Fruit fly (Drosophila melanogaster): Measurements from ENCODE around the gene CG6184.

Gene CG6184

dm6 chr3R:19671223-19671991, 13.7 kb upstream of the CG6184 start, which contains the start of gene Naam (continued):
- TF ChIP-seq CG4328 (GFP tag; optimal IDR thresholded peaks at IDR 0.05): peak; percentile 39
- TF ChIP-seq esg (GFP tag; conservative IDR thresholded peaks at IDR 0.05): 0 out of 2 replicates have a peak, but pooled peaks have one; percentile 15
- no peak for TF ChIP-seq ftz-f1 (GFP tag; optimal IDR thresholded peaks at IDR 0.05)
- TF ChIP-seq CG4730 (GFP tag; IDR thresholded peaks at IDR 0.05): 0 out of 2 replicates have a peak, but pooled peaks have one; percentile 33
- TF ChIP-seq Gsc (GFP tag; IDR thresholded peaks at IDR 0.05): no peak
- peak; percentile 41 for TF ChIP-seq CG17802 (tag; optimal IDR thresholded peaks at IDR 0.05)
- no peak for TF ChIP-seq lola (GFP tag; optimal IDR thresholded peaks at IDR 0.05)
- no peak for TF ChIP-seq Hr39 (optimal IDR thresholded peaks at IDR 0.05)
- peak; percentile 90 for TF ChIP-seq Rfx (GFP tag; IDR thresholded peaks at IDR 0.05)
- peak; percentile 53; the same call in 2 of the 3 replicates for TF ChIP-seq CG2889 (GFP tag; IDR thresholded peaks at IDR 0.05)
- TF ChIP-seq trem (tag; optimal IDR thresholded peaks at IDR 0.05): peak; percentile 35
- peak; percentile 76 for TF ChIP-seq tgo (GFP tag; IDR thresholded peaks at IDR 0.05)
- peak; percentile 38 for TF ChIP-seq BtbVII (GFP tag; optimal IDR thresholded peaks at IDR 0.05)
- peak; percentile 91 for TF ChIP-seq Hmr (GFP tag; optimal IDR thresholded peaks at IDR 0.05)
- peak; percentile 95 for TF ChIP-seq Ets65A (GFP tag)
- 0 out of 2 replicates have a peak, but pooled peaks have one; percentile 24 for TF ChIP-seq CG8765 (GFP tag; IDR thresholded peaks at IDR 0.05)
- no peak for TF ChIP-seq hbn (GFP tag; IDR thresholded peaks at IDR 0.05; ENCODE audit: partially characterized antibody)
- peak; percentile 67 for TF ChIP-seq E2f1 (GFP tag; IDR thresholded peaks at IDR 0.05)
- no peak for TF ChIP-seq toy (GFP tag; IDR thresholded peaks at IDR 0.05)
- peak; percentile 36 for TF ChIP-seq CG5245 (GFP tag; optimal IDR thresholded peaks at IDR 0.05)
- TF ChIP-seq CG43689 (GFP tag; IDR thresholded peaks at IDR 0.05): no peak
- TF ChIP-seq CG13424 (tag; optimal IDR thresholded peaks at IDR 0.05): peak; percentile 70
- peak; percentile 39 for TF ChIP-seq CG13775 (GFP tag; optimal IDR thresholded peaks at IDR 0.05)
- peak; percentile 55 for TF ChIP-seq CG9817 (tag; optimal IDR thresholded peaks at IDR 0.05)
- TF ChIP-seq CG9876 (GFP tag; optimal IDR thresholded peaks at IDR 0.05): peak; percentile 32
- TF ChIP-seq CG15479 (GFP tag; optimal IDR thresholded peaks at IDR 0.05): no peak
- TF ChIP-seq sd (tag; optimal IDR thresholded peaks at IDR 0.05): peak; percentile 75
- TF ChIP-seq Vsx1 (GFP tag; optimal IDR thresholded peaks at IDR 0.05): peak; percentile 47
- TF ChIP-seq ap (GFP tag; IDR thresholded peaks at IDR 0.05): peak; percentile 71
- TF ChIP-seq pum (GFP tag; optimal IDR thresholded peaks at IDR 0.05): peak; percentile 61
- peak; percentile 50 to 69 for TF ChIP-seq chif (GFP tag; optimal IDR thresholded peaks at IDR 0.05)
- TF ChIP-seq CG7928 (GFP tag; optimal IDR thresholded peaks at IDR 0.05): peak; percentile 60
- TF ChIP-seq Trl (optimal IDR thresholded peaks at IDR 0.05): peak; percentile 45 to 74
- TF ChIP-seq Trl (GFP tag; optimal IDR thresholded peaks at IDR 0.05): peak; percentile 87
- TF ChIP-seq Stat92E (GFP tag; optimal IDR thresholded peaks at IDR 0.05): no peak
- peak; percentile 62; the same call in 1 of the 2 replicates for TF ChIP-seq CG11085 (GFP tag; IDR thresholded peaks at IDR 0.05)
- TF ChIP-seq CG13123 (GFP tag; optimal IDR thresholded peaks at IDR 0.05): peak; percentile 33
- TF ChIP-seq emc (GFP tag; optimal IDR thresholded peaks at IDR 0.05): no peak
- TF ChIP-seq CG17829 (tag; optimal IDR thresholded peaks at IDR 0.05): peak; percentile 74
- peak; percentile 51 for TF ChIP-seq CG10462 (GFP tag; optimal IDR thresholded peaks at IDR 0.05)
- TF ChIP-seq Spps (tag; optimal IDR thresholded peaks at IDR 0.05): no peak
- peak; percentile 74 for TF ChIP-seq CG13296 (GFP tag; optimal IDR thresholded peaks at IDR 0.05)
- TF ChIP-seq zfh2 (GFP tag; optimal IDR thresholded peaks at IDR 0.05): peak; percentile 86
- TF ChIP-seq Doc3 (GFP tag; IDR thresholded peaks at IDR 0.05; ENCODE audit: partially characterized antibody): no peak
- TF ChIP-seq CG17359 (tag; optimal IDR thresholded peaks at IDR 0.05): peak; percentile 79
- TF ChIP-seq CG2116 (GFP tag; optimal IDR thresholded peaks at IDR 0.05): peak; percentile 41
- TF ChIP-seq knrl (GFP tag; IDR thresholded peaks at IDR 0.05; ENCODE audit: partially characterized antibody): no peak
- TF ChIP-seq crol (GFP tag; IDR thresholded peaks at IDR 0.05): no peak
- TF ChIP-seq org-1 (GFP tag; optimal IDR thresholded peaks at IDR 0.05): peak; percentile 61
